Worm (Caenorhabditis elegans) whole organism, L3 larva: ENCODE results near the gene rpap-3.

Experiments
- ZK546.5 ChIP-seq: sonication (generic microtip); optimal IDR thresholded peaks from 2 replicates; lab custom pipeline; 2017; ENCODE audit warnings: missing biosample characterization, missing genetic modification characterization
- aly-2 ChIP-seq: fragments of 150-350 bp; optimal IDR thresholded peaks from 2 replicates; lab custom pipeline; 2014; ENCODE audit warnings: missing biosample characterization, missing genetic modification characterization
- ama-1 ChIP-seq: fragments of 150-350 bp; optimal IDR thresholded peaks from 2 replicates; lab custom pipeline; 2018
- ceh-16 ChIP-seq: sonication (generic microtip); optimal IDR thresholded peaks from 2 replicates; lab custom pipeline; 2017; ENCODE audit warnings: missing biosample characterization, missing genetic modification characterization
- ceh-28 ChIP-seq: fragments of 150-350 bp; optimal IDR thresholded peaks from 2 replicates; lab custom pipeline; 2014; ENCODE audit warnings: missing biosample characterization, missing genetic modification reagents, missing genetic modification characterization
- ceh-82 ChIP-seq: fragments of 150-350 bp; optimal IDR thresholded peaks from 2 replicates; lab custom pipeline; 2014; ENCODE audit warnings: missing biosample characterization, missing genetic modification characterization
- ceh-9 ChIP-seq: sonication (generic microtip); optimal IDR thresholded peaks from 2 replicates; lab custom pipeline; 2018; ENCODE audit warnings: missing biosample characterization, missing genetic modification characterization
- daf-12 ChIP-seq: fragments of 150-350 bp; optimal IDR thresholded peaks from 2 replicates; lab custom pipeline; 2014; ENCODE audit warnings: missing biosample characterization, missing genetic modification reagents, missing genetic modification characterization
- egl-27 ChIP-seq: sonication (generic microtip); optimal IDR thresholded peaks from 4 replicates; lab custom pipeline; 2017; ENCODE audit warnings: missing biosample characterization, missing genetic modification reagents, missing genetic modification characterization
- egl-5 ChIP-seq: fragments of 150-350 bp; optimal IDR thresholded peaks from 2 replicates; lab custom pipeline; 2017; ENCODE audit warnings: missing biosample characterization, missing genetic modification reagents, missing genetic modification characterization, inconsistent platforms
- elt-1 ChIP-seq: fragments of 150-350 bp; optimal IDR thresholded peaks from 2 replicates; lab custom pipeline; 2014; ENCODE audit warnings: missing biosample characterization, missing genetic modification characterization
- elt-2 ChIP-seq: sonication (generic microtip); optimal IDR thresholded peaks from 2 replicates; lab custom pipeline; 2016; ENCODE audit warnings: missing genetic modification reagents, mild to moderate bottlenecking, missing genetic modification characterization, missing compliant biosample characterization
- elt-3 ChIP-seq, 3 experiments: fragments of 150-350 bp in 1 of 3; sonication (generic microtip) in 2 of 3; optimal IDR thresholded peaks; 2 replicates in 2 of 3; 4 replicates in 1 of 3; lab custom pipeline; 2014 to 2017; ENCODE audit warnings: missing biosample characterization in 3 of 3, missing genetic modification characterization in 3 of 3
- eor-1 ChIP-seq, 2 experiments: fragments of 150-350 bp; optimal IDR thresholded peaks; 2 replicates each; lab custom pipeline; 2014 to 2018; ENCODE audit warnings: missing biosample characterization in 2 of 2, missing genetic modification characterization in 2 of 2
- fkh-10 ChIP-seq: sonication (generic microtip); optimal IDR thresholded peaks from 2 replicates; lab custom pipeline; 2017; ENCODE audit warnings: missing biosample characterization, missing genetic modification reagents, missing genetic modification characterization
- fos-1 ChIP-seq: fragments of 150-350 bp; optimal IDR thresholded peaks from 2 replicates; lab custom pipeline; 2014; ENCODE audit warnings: missing biosample characterization, missing genetic modification characterization
- hmg-11 ChIP-seq: sonication (generic microtip); optimal IDR thresholded peaks from 2 replicates; lab custom pipeline; 2016; ENCODE audit warnings: missing genetic modification characterization, missing compliant biosample characterization
- jun-1 ChIP-seq: fragments of 150-350 bp; optimal IDR thresholded peaks from 2 replicates; lab custom pipeline; 2014; ENCODE audit warnings: missing biosample characterization, missing genetic modification reagents, missing genetic modification characterization
- lin-15B ChIP-seq: fragments of 150-350 bp; optimal IDR thresholded peaks from 2 replicates; lab custom pipeline; 2014; ENCODE audit warnings: missing biosample characterization, missing genetic modification characterization
- lin-39 ChIP-seq: fragments of 150-350 bp; optimal IDR thresholded peaks from 2 replicates; lab custom pipeline; 2018; ENCODE audit warnings: missing biosample characterization, missing genetic modification reagents, missing genetic modification characterization
- lsy-12 ChIP-seq: sonication (generic microtip); optimal IDR thresholded peaks from 2 replicates; lab custom pipeline; 2016; ENCODE audit warnings: mild to moderate bottlenecking, missing genetic modification characterization, missing compliant biosample characterization
- mdl-1 ChIP-seq: fragments of 150-350 bp; optimal IDR thresholded peaks from 2 replicates; lab custom pipeline; 2014; ENCODE audit warnings: missing biosample characterization, missing genetic modification characterization
- mml-1 ChIP-seq: fragments of 150-350 bp; sonication (generic microtip); optimal IDR thresholded peaks from 3 replicates; lab custom pipeline; 2014; ENCODE audit warnings: missing biosample characterization, missing genetic modification characterization
- nfya-1 ChIP-seq: sonication (generic microtip); optimal IDR thresholded peaks from 2 replicates; lab custom pipeline; 2017; ENCODE audit warnings: missing genetic modification characterization, mild to moderate bottlenecking, missing compliant biosample characterization, antibody characterized with exemption, moderate library complexity; ENCODE audit not compliant: insufficient read depth
- nhr-11 ChIP-seq: fragments of 150-350 bp; optimal IDR thresholded peaks from 2 replicates; lab custom pipeline; 2014; ENCODE audit warnings: missing biosample characterization, missing genetic modification characterization
- nhr-12 ChIP-seq: fragments of 150-350 bp; optimal IDR thresholded peaks from 2 replicates; lab custom pipeline; 2014; ENCODE audit warnings: missing biosample characterization, missing genetic modification characterization
- nhr-23 ChIP-seq: fragments of 150-350 bp; optimal IDR thresholded peaks from 2 replicates; lab custom pipeline; 2014; ENCODE audit warnings: missing biosample characterization, missing genetic modification reagents, missing genetic modification characterization
- nhr-237 ChIP-seq: fragments of 150-350 bp; optimal IDR thresholded peaks from 2 replicates; lab custom pipeline; 2014; ENCODE audit warnings: missing biosample characterization, missing genetic modification characterization
- nhr-25 ChIP-seq: sonication (generic microtip); optimal IDR thresholded peaks from 2 replicates; lab custom pipeline; 2017; ENCODE audit warnings: missing biosample characterization, missing genetic modification characterization
- nhr-43 ChIP-seq: sonication (generic microtip); optimal IDR thresholded peaks from 2 replicates; lab custom pipeline; 2016; ENCODE audit warnings: mild to moderate bottlenecking, missing genetic modification characterization, missing compliant biosample characterization; ENCODE audit not compliant: poor library complexity, severe bottlenecking
- nhr-67 ChIP-seq: fragments of 150-350 bp; optimal IDR thresholded peaks from 2 replicates; lab custom pipeline; 2014; ENCODE audit warnings: missing biosample characterization, missing genetic modification characterization
- nhr-76 ChIP-seq: fragments of 150-350 bp; sonication (generic microtip); optimal IDR thresholded peaks from 5 replicates; lab custom pipeline; 2014; ENCODE audit warnings: missing biosample characterization, missing genetic modification characterization
- nhr-77 ChIP-seq: fragments of 150-350 bp; optimal IDR thresholded peaks from 2 replicates; lab custom pipeline; 2014; ENCODE audit warnings: missing biosample characterization, missing genetic modification characterization
- pha-4 ChIP-seq: fragments of 150-350 bp; optimal IDR thresholded peaks from 2 replicates; lab custom pipeline; 2014; ENCODE audit warnings: missing biosample characterization, missing genetic modification reagents, missing genetic modification characterization
- pqm-1 ChIP-seq: fragments of 150-350 bp; optimal IDR thresholded peaks from 2 replicates; lab custom pipeline; 2017; ENCODE audit warnings: missing biosample characterization, missing genetic modification characterization, inconsistent platforms
- sea-2 ChIP-seq: fragments of 150-350 bp; sonication (generic microtip); optimal IDR thresholded peaks from 4 replicates; lab custom pipeline; 2014; ENCODE audit warnings: missing biosample characterization, missing genetic modification reagents, missing genetic modification characterization
- skn-1 ChIP-seq: fragments of 150-350 bp; optimal IDR thresholded peaks from 2 replicates; lab custom pipeline; 2014; ENCODE audit warnings: missing biosample characterization, missing genetic modification characterization
- snpc-4 ChIP-seq: fragments of 150-350 bp; optimal IDR thresholded peaks from 2 replicates; lab custom pipeline; 2014; ENCODE audit warnings: missing biosample characterization, missing genetic modification characterization
- tbx-2 ChIP-seq: sonication (generic microtip); optimal IDR thresholded peaks from 2 replicates; lab custom pipeline; 2016; ENCODE audit warnings: mild to moderate bottlenecking, missing genetic modification characterization, missing compliant biosample characterization
- unc-39 ChIP-seq: sonication (generic microtip); optimal IDR thresholded peaks from 4 replicates; lab custom pipeline; 2017; ENCODE audit warnings: missing biosample characterization, missing genetic modification characterization
- unc-62 ChIP-seq: fragments of 150-350 bp; sonication (generic microtip); optimal IDR thresholded peaks from 4 replicates; lab custom pipeline; 2014; ENCODE audit warnings: missing biosample characterization, missing genetic modification reagents, missing genetic modification characterization
- zag-1 ChIP-seq: fragments of 150-350 bp; optimal IDR thresholded peaks from 2 replicates; lab custom pipeline; 2014; ENCODE audit warnings: missing biosample characterization, missing genetic modification characterization
- ztf-11 ChIP-seq: fragments of 150-350 bp; optimal IDR thresholded peaks from 2 replicates; lab custom pipeline; 2014; ENCODE audit warnings: missing biosample characterization, missing genetic modification characterization
- ztf-4 ChIP-seq: fragments of 150-350 bp; optimal IDR thresholded peaks from 2 replicates; lab custom pipeline; 2014; ENCODE audit warnings: missing biosample characterization, missing genetic modification characterization

The rpap-3 gene

DNA sequence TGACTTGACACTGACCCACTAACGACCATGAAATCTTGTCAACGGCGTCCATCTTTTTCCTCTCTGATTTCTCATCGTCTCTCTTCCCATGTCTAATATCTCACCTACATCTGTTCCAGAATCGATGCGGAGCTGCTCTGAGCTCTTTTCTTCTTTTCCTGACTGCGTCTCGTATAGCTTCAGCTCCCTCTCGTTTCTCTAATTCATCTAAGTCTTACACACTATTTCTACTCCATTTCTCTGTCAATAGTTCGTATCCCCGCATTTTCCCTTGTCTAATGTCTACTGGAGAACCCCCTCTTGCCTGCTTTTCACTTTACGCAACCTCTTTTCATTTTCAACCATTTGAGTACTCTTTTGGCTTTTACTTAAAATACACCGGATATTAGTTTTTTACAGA lies 39.1 kb upstream of the rpap-3 start, which contains the start of gene ric-3 (continued):
- TF ChIP-seq unc-62 (GFP tag; lab: Kevin White, UChicago) (peak; percentile 44), fkh-10 (GFP tag; lab: Kevin White, UChicago) (no peak)
- TF ChIP-seq, all 47 proteins: peak for 9

DNA sequence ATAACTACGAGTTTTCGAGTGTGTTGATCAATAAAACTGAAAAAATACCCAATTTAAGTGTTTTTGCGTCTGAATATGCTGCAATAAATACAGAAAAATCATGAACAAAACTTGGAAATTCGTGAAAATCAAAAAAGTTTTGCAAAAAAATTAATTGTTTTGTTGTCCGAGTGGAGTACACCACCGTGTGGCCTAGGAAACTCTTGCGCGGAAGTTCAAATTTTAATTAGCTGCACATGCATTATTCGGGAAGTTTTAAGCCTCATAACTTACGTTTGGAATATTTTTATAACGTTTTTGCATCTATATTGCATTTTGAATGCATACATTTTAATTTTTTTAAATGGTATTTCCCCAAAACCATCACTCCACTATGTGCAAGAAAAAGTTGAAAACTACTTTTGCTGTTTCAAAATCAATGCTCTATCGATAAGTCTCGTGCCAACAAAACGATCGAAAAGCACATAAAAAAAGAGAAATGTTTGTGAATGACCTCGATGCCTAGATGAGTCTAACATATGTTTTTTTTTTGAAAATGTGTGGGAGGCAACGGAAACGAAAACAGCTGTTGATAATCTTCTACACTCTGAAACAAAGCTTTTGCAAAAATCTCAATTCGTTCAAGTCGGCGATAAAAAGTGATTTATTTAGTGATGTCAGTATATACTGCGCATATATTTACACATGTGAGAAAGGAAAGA lies 37.8 kb upstream of the rpap-3 start:
- TF ChIP-seq fos-1 (tag; lab: Kevin White, UChicago) (no peak), ceh-82 (tag; lab: Kevin White, UChicago) (no peak), nhr-23 (tag; lab: Kevin White, UChicago) (no peak), ZK546.5 (no peak), elt-2 (no peak), ztf-11 (tag; lab: Kevin White, UChicago) (no peak), nhr-77 (tag; lab: Kevin White, UChicago) (no peak), nhr-237 (tag; lab: Kevin White, UChicago) (no peak), unc-39 (tag; lab: Kevin White, UChicago) (no peak), zag-1 (tag; lab: Kevin White, UChicago) (no peak), snpc-4 (tag; lab: Kevin White, UChicago) (no peak), hmg-11 (tag; lab: Kevin White, UChicago) (no peak), nhr-12 (no peak), nhr-11 (tag; lab: Kevin White, UChicago) (no peak), nhr-67 (tag; lab: Kevin White, UChicago) (no peak), skn-1 (tag; lab: Kevin White, UChicago) (no peak), nhr-25 (tag; lab: Kevin White, UChicago) (no peak), eor-1 (tag; optimal IDR thresholded peaks at IDR 0.05; lab: Kevin White, UChicago) (no peak), aly-2 (tag; lab: Kevin White, UChicago) (no peak), pqm-1 (tag; lab: Kevin White, UChicago) (no peak), ceh-9 (tag; lab: Kevin White, UChicago) (no peak), nhr-43 (tag; lab: Kevin White, UChicago) (peak; percentile 38), tbx-2 (tag; lab: Kevin White, UChicago) (no peak), daf-12 (tag; lab: Kevin White, UChicago) (no peak), nfya-1 (tag; lab: Kevin White, UChicago) (peak; percentile 11), lsy-12 (tag; lab: Kevin White, UChicago) (no peak), elt-3 (tag; optimal IDR thresholded peaks at IDR 0.05; lab: Kevin White, UChicago) (no peak), ztf-4 (tag; lab: Kevin White, UChicago) (no peak), nhr-76 (tag; lab: Kevin White, UChicago) (no peak), lin-15B (no peak), pha-4 (tag; lab: Kevin White, UChicago) (peak; percentile 4), egl-5 (tag; lab: Kevin White, UChicago) (peak; percentile 80)

DNA sequence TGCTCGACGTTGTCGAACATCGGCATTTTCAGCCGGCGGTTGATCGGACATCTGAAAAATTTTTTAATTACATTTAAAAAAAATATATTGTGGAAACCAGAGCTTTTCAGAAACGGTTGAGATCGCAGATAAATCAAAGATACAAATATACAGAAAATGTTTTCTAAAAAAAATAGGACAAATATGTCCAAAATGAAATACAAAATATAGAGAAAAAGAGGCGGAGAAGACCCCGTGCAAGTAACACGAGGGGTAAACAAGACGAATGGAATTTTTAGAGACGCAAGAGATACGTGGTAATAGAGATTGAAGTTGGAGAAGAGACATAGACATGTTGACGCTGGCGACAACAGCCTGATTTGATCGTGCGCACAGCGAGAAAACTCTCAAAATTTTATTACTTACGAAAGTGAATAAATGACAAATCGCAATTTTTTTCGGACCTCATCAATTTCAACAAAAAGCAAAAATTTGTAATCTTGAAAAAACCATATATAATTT lies 37.0 kb upstream of the rpap-3 start, which contains the start of gene cdgs-1:
cdgs-1 (minus strand) TSS at position 51 of the 501 bp plus-strand sequence.
- TF ChIP-seq ceh-9 (tag; lab: Kevin White, UChicago) (no peak), nfya-1 (tag; lab: Kevin White, UChicago) (peak; percentile 69), fos-1 (tag; lab: Kevin White, UChicago) (no peak), egl-5 (tag; lab: Kevin White, UChicago) (peak; percentile 58), lsy-12 (tag; lab: Kevin White, UChicago) (no peak), nhr-43 (tag; lab: Kevin White, UChicago) (no peak), lin-15B (no peak), mml-1 (tag; lab: Kevin White, UChicago) (no peak), nhr-67 (tag; lab: Kevin White, UChicago) (no peak), egl-27 (tag; lab: Kevin White, UChicago) (no peak), tbx-2 (tag; lab: Kevin White, UChicago) (no peak), ceh-28 (tag; lab: Kevin White, UChicago) (no peak), unc-39 (tag; lab: Kevin White, UChicago) (no peak), ceh-82 (tag; lab: Kevin White, UChicago) (no peak), nhr-77 (tag; lab: Kevin White, UChicago) (no peak), fkh-10 (GFP tag; lab: Kevin White, UChicago) (peak; percentile 72), nhr-11 (tag; lab: Kevin White, UChicago) (no peak), ztf-4 (tag; lab: Kevin White, UChicago) (no peak), unc-62 (GFP tag; lab: Kevin White, UChicago) (no peak), nhr-23 (tag; lab: Kevin White, UChicago) (no peak), eor-1 (tag; optimal IDR thresholded peaks at IDR 0.05; lab: Kevin White, UChicago) (no peak), pqm-1 (tag; lab: Kevin White, UChicago) (peak; percentile 1), nhr-25 (tag; lab: Kevin White, UChicago) (no peak), hmg-11 (tag; lab: Kevin White, UChicago) (no peak), lin-39 (tag; lab: Kevin White, UChicago) (no peak), snpc-4 (tag; lab: Kevin White, UChicago) (peak; percentile 49), sea-2 (GFP tag; lab: Kevin White, UChicago) (no peak), mdl-1 (tag; lab: Kevin White, UChicago) (peak; percentile 26), aly-2 (tag; lab: Kevin White, UChicago) (no peak), jun-1 (tag; lab: Kevin White, UChicago) (no peak), skn-1 (tag; lab: Kevin White, UChicago) (no peak), elt-2 (peak; percentile 27), elt-1 (no peak), ceh-16 (tag; lab: Kevin White, UChicago) (no peak), ama-1 (lab: Kevin White, UChicago) (no peak), nhr-76 (tag; lab: Kevin White, UChicago) (no peak)
